Fruit fly (Drosophila melanogaster): ENCODE data around the gene CG42673.

Gene CG42673

dm6 chr3L:9528835-9529234 lies 18.2 kb upstream of the CG42673 start, which contains the start of gene Or67a:
Gene Or67a, plus strand, starts transcription at chr3L:9529067.
- TF ChIP-seq EcR (GFP tag; optimal IDR thresholded peaks at IDR 0.05) (peak; percentile 99), Snoo (tag; optimal IDR thresholded peaks at IDR 0.05) (no peak), Pif1B (GFP tag; optimal IDR thresholded peaks at IDR 0.05) (no peak), CG8301 (tag; optimal IDR thresholded peaks at IDR 0.05) (peak; percentile 29), CG14655 (GFP tag; optimal IDR thresholded peaks at IDR 0.05) (peak; percentile 27), CG32121 (GFP tag; IDR thresholded peaks at IDR 0.05) (no peak), CG9948 (tag; optimal IDR thresholded peaks at IDR 0.05) (no peak)

dm6 chr3L:9543899-9544298 lies 3.1 kb upstream of the CG42673 start, which contains the start of gene Ir67a:
Gene Ir67a, minus strand, starts transcription at chr3L:9543999.
- TF ChIP-seq EcR (GFP tag; optimal IDR thresholded peaks at IDR 0.05) (no peak), rn (GFP tag; IDR thresholded peaks at IDR 0.05) (no peak), CG12605 (GFP tag; IDR thresholded peaks at IDR 0.05) (no peak), CG14655 (GFP tag; optimal IDR thresholded peaks at IDR 0.05) (no peak), CG15710 (tag; optimal IDR thresholded peaks at IDR 0.05) (no peak), Pif1A (GFP tag; optimal IDR thresholded peaks at IDR 0.05) (no peak), CG8301 (tag; optimal IDR thresholded peaks at IDR 0.05) (no peak), CG8159 (tag; optimal IDR thresholded peaks at IDR 0.05) (no peak), Snoo (tag; optimal IDR thresholded peaks at IDR 0.05) (no peak), CG9948 (tag; optimal IDR thresholded peaks at IDR 0.05) (no peak), CG17806 (tag; optimal IDR thresholded peaks at IDR 0.05) (no peak), D1 (tag; optimal IDR thresholded peaks at IDR 0.05) (no peak), CG34367 (tag; optimal IDR thresholded peaks at IDR 0.05) (no peak), fd96Ca (GFP tag; IDR thresholded peaks at IDR 0.05) (no peak), gl (tag; optimal IDR thresholded peaks at IDR 0.05) (no peak), CG10348 (GFP tag; IDR thresholded peaks at IDR 0.05) (no peak), Pif1B (GFP tag; optimal IDR thresholded peaks at IDR 0.05) (no peak)

dm6 chr3L:9547910-9548309 lies 890 bp downstream of the CG42673 start:
- TF ChIP-seq CG17806 (tag; optimal IDR thresholded peaks at IDR 0.05) (no peak), rn (GFP tag; IDR thresholded peaks at IDR 0.05) (no peak), gl (tag; optimal IDR thresholded peaks at IDR 0.05) (no peak)

- no peak for TF ChIP-seq CG8159 (tag; optimal IDR thresholded peaks at IDR 0.05)
- TF ChIP-seq CG32121 (GFP tag; IDR thresholded peaks at IDR 0.05): peak; percentile 54; the same call in 1 of the 2 replicates
- no peak for TF ChIP-seq CG17806 (tag; optimal IDR thresholded peaks at IDR 0.05)
- no peak for TF ChIP-seq CG13204 (GFP tag; optimal IDR thresholded peaks at IDR 0.05)
- TF ChIP-seq Ets98B (GFP tag; IDR thresholded peaks at IDR 0.05): no peak
- no peak for TF ChIP-seq EcR (GFP tag; optimal IDR thresholded peaks at IDR 0.05)
These were observed 1.8 kb downstream of the CG42673 start for dm6 chr3L:9548800-9549199.

dm6 chr3L:9549690-9550303 lies 2.8 kb downstream of the CG42673 start:
- TF ChIP-seq CG13204 (GFP tag; optimal IDR thresholded peaks at IDR 0.05): peak; percentile 35
- TF ChIP-seq fd96Ca (GFP tag; IDR thresholded peaks at IDR 0.05): peak; percentile 94
- peak; percentile 83 for TF ChIP-seq Pif1B (GFP tag; optimal IDR thresholded peaks at IDR 0.05)
- peak; percentile 86 for TF ChIP-seq CG4496 (GFP tag; IDR thresholded peaks at IDR 0.05)
- peak; percentile 77 for TF ChIP-seq CG15710 (tag; optimal IDR thresholded peaks at IDR 0.05)
- peak; percentile 88 for TF ChIP-seq CG14655 (GFP tag; optimal IDR thresholded peaks at IDR 0.05)
- no peak for TF ChIP-seq CG10348 (GFP tag; IDR thresholded peaks at IDR 0.05)
- peak; percentile 88 for TF ChIP-seq Ets98B (GFP tag; IDR thresholded peaks at IDR 0.05)
- TF ChIP-seq Pif1A (GFP tag; optimal IDR thresholded peaks at IDR 0.05): peak; percentile 92
- peak; percentile 68 for TF ChIP-seq CG9948 (tag; optimal IDR thresholded peaks at IDR 0.05)
- peak; percentile 75 for TF ChIP-seq CG8159 (tag; optimal IDR thresholded peaks at IDR 0.05)
- peak; percentile 84 for TF ChIP-seq CG8301 (tag; optimal IDR thresholded peaks at IDR 0.05)
- peak; percentile 70 for TF ChIP-seq CG17806 (tag; optimal IDR thresholded peaks at IDR 0.05)
- peak; percentile 77 for TF ChIP-seq CG12605 (GFP tag; IDR thresholded peaks at IDR 0.05)
- TF ChIP-seq rn (GFP tag; IDR thresholded peaks at IDR 0.05): peak; percentile 65; the same call in 1 of the 2 replicates
- no peak for TF ChIP-seq D1 (tag; optimal IDR thresholded peaks at IDR 0.05)
- TF ChIP-seq Snoo (tag; optimal IDR thresholded peaks at IDR 0.05): peak; percentile 75
- peak; percentile 71 for TF ChIP-seq CG32121 (GFP tag; IDR thresholded peaks at IDR 0.05)
- peak; percentile 62 for TF ChIP-seq CG34367 (tag; optimal IDR thresholded peaks at IDR 0.05)
- peak; percentile 91 for TF ChIP-seq EcR (GFP tag; optimal IDR thresholded peaks at IDR 0.05)
- TF ChIP-seq gl (tag; optimal IDR thresholded peaks at IDR 0.05): peak; percentile 56

- TF ChIP-seq Pif1B (GFP tag; optimal IDR thresholded peaks at IDR 0.05) (peak; percentile 77), CG4496 (GFP tag; IDR thresholded peaks at IDR 0.05) (peak; percentile 57; the same call in 2 of the 3 replicates), CG8301 (tag; optimal IDR thresholded peaks at IDR 0.05) (no peak), rn (GFP tag; IDR thresholded peaks at IDR 0.05) (no peak), Snoo (tag; optimal IDR thresholded peaks at IDR 0.05) (peak; percentile 52), CG12605 (GFP tag; IDR thresholded peaks at IDR 0.05) (peak; percentile 43; the same call in 1 of the 2 replicates), gl (tag; optimal IDR thresholded peaks at IDR 0.05) (peak; percentile 57), CG34367 (tag; optimal IDR thresholded peaks at IDR 0.05) (peak; percentile 47), fd96Ca (GFP tag; IDR thresholded peaks at IDR 0.05) (no peak), CG32121 (GFP tag; IDR thresholded peaks at IDR 0.05) (no peak), Ets98B (GFP tag; IDR thresholded peaks at IDR 0.05) (no peak; the same call in 1 of the 2 replicates), CG17806 (tag; optimal IDR thresholded peaks at IDR 0.05) (peak; percentile 49), CG15710 (tag; optimal IDR thresholded peaks at IDR 0.05) (peak; percentile 49), D1 (tag; optimal IDR thresholded peaks at IDR 0.05) (no peak), CG9948 (tag; optimal IDR thresholded peaks at IDR 0.05) (peak; percentile 36), Pif1A (GFP tag; optimal IDR thresholded peaks at IDR 0.05) (peak; percentile 72), CG14655 (GFP tag; optimal IDR thresholded peaks at IDR 0.05) (no peak), CG8159 (tag; optimal IDR thresholded peaks at IDR 0.05) (peak; percentile 60), CG13204 (GFP tag; optimal IDR thresholded peaks at IDR 0.05) (peak; percentile 71), CG10348 (GFP tag; IDR thresholded peaks at IDR 0.05) (no peak), EcR (GFP tag; optimal IDR thresholded peaks at IDR 0.05) (peak; percentile 93)
These were observed 4.0 kb downstream of the CG42673 start for dm6 chr3L:9550873-9551580.
